Fruit fly (Drosophila melanogaster): ENCODE measurements around the gene Sec61alpha.

Sec61alpha gene

DNA sequence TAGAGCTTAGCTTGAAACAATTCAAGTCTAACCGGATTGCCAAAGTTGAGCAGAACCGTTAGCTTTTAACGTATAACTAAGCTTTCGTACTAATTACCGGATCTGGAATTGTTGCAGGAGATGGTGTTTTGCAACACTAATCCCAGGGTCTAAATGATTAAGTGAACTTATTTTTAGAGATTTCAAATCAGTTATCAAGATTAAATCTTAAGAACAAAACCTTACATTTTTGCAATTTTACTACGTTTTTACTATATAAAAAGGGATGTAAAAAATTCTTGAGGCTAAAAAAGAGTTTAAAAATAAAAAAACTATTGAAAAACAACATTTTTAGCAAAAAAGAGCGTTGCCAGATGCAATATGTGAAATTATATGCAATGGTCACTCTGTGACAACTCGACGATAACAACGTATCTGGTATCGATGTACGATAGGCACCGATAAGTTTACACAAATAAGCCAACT lies 8.3 kb upstream of the Sec61alpha start, which contains the start of the genes KFase and epsilonCOP (continued):
- peak; percentile 67 for TF ChIP-seq CG3919 (GFP tag; optimal IDR thresholded peaks at IDR 0.05)
- no peak for TF ChIP-seq Eip75B (GFP tag; optimal IDR thresholded peaks at IDR 0.05)
- TF ChIP-seq Hr38 (GFP tag; optimal IDR thresholded peaks at IDR 0.05): no peak
- no peak for TF ChIP-seq CG4318 (GFP tag; optimal IDR thresholded peaks at IDR 0.05)
- TF ChIP-seq OdsH (GFP tag; optimal IDR thresholded peaks at IDR 0.05): peak; percentile 59
- TF ChIP-seq Smox (GFP tag; optimal IDR thresholded peaks at IDR 0.05): no peak
- peak; percentile 19 for TF ChIP-seq CG32006 (GFP tag; optimal IDR thresholded peaks at IDR 0.05)
- TF ChIP-seq Eip78C (GFP tag): peak; percentile 84
- no peak for TF ChIP-seq ss (GFP tag; optimal IDR thresholded peaks at IDR 0.05)
- peak; percentile 64 for TF ChIP-seq cyc (GFP tag; optimal IDR thresholded peaks at IDR 0.05)
- TF ChIP-seq CG31627 (GFP tag; optimal IDR thresholded peaks at IDR 0.05): peak; percentile 50
- TF ChIP-seq Met (GFP tag; optimal IDR thresholded peaks at IDR 0.05): no peak
- no peak for TF ChIP-seq CG9139 (GFP tag; optimal IDR thresholded peaks at IDR 0.05)
- no peak for TF ChIP-seq CG8119 (GFP tag; IDR thresholded peaks at IDR 0.05)
- no peak for TF ChIP-seq CG7368 (GFP tag; optimal IDR thresholded peaks at IDR 0.05)
- peak; percentile 63 for TF ChIP-seq esn (GFP tag; optimal IDR thresholded peaks at IDR 0.05)
- TF ChIP-seq CG8632 (GFP tag; optimal IDR thresholded peaks at IDR 0.05): peak; percentile 2
- no peak for TF ChIP-seq CG8319 (GFP tag; optimal IDR thresholded peaks at IDR 0.05)
- peak; percentile 57 for TF ChIP-seq Hr39 (GFP tag; optimal IDR thresholded peaks at IDR 0.05)

DNA sequence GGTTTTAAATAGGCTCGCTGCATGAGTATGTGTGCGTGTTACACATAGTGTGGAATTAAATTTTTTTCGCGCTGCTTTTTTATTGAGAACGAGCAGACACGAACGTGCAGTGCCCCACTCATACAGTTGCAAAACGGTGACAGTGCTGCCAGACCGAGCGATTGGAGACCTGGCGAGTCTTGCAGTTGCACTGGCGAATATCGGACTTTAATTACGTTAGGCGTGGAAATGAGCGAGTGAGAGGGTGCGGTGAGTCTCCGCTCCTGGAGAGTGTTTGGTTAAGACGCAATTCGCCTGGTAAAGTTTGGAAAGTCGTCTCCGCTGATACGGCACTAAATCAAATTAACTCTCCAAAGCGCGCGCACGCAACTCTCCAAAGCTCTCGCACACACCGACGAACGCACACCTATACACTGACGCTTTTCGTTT lies 949 bp upstream of the Sec61alpha start:
- no peak for TF ChIP-seq CG10631 (GFP tag; optimal IDR thresholded peaks at IDR 0.05)
- TF ChIP-seq Eip78C (GFP tag): peak; percentile 80
- no peak for TF ChIP-seq CG3032 (tag; optimal IDR thresholded peaks at IDR 0.05)
- no peak for TF ChIP-seq CG8632 (GFP tag; optimal IDR thresholded peaks at IDR 0.05)
- 0 out of 2 replicates have a peak, but pooled peaks have one; percentile 23 for TF ChIP-seq CG15336 (GFP tag; IDR thresholded peaks at IDR 0.05)
- no peak for TF ChIP-seq Sox15 (GFP tag; optimal IDR thresholded peaks at IDR 0.05)
- peak; percentile 4 for TF ChIP-seq Lpt (GFP tag; optimal IDR thresholded peaks at IDR 0.05)
- TF ChIP-seq CG1621 (tag; optimal IDR thresholded peaks at IDR 0.05): peak; percentile 31
- no peak for TF ChIP-seq Blimp-1 (GFP tag; optimal IDR thresholded peaks at IDR 0.05)
- peak; percentile 62; the same call in 2 of the 3 replicates for TF ChIP-seq CG6163 (GFP tag; IDR thresholded peaks at IDR 0.05)
- TF ChIP-seq acj6 (GFP tag; optimal IDR thresholded peaks at IDR 0.05): no peak
- TF ChIP-seq fd59A (GFP tag; optimal IDR thresholded peaks at IDR 0.05): no peak
- TF ChIP-seq svp (GFP tag): no peak
- no peak for TF ChIP-seq Met (GFP tag; optimal IDR thresholded peaks at IDR 0.05)
- no peak for TF ChIP-seq CG31627 (GFP tag; optimal IDR thresholded peaks at IDR 0.05)
- no peak for TF ChIP-seq CG16779 (tag; optimal IDR thresholded peaks at IDR 0.05)
- TF ChIP-seq fkh (GFP tag; optimal IDR thresholded peaks at IDR 0.05): peak; percentile 53
- peak; percentile 24; the same call in 1 of the 2 replicates for TF ChIP-seq Gug (GFP tag; IDR thresholded peaks at IDR 0.05)
- TF ChIP-seq CG11294 (GFP tag; IDR thresholded peaks at IDR 0.05): no peak
- no peak for TF ChIP-seq topi (GFP tag; optimal IDR thresholded peaks at IDR 0.05)
- no peak for TF ChIP-seq CG6792 (GFP tag; optimal IDR thresholded peaks at IDR 0.05)
- TF ChIP-seq CG3919 (GFP tag; optimal IDR thresholded peaks at IDR 0.05): no peak
- TF ChIP-seq OdsH (GFP tag; optimal IDR thresholded peaks at IDR 0.05): no peak
- TF ChIP-seq CG6808 (GFP tag; optimal IDR thresholded peaks at IDR 0.05): no peak
- no peak for TF ChIP-seq CG9139 (GFP tag; optimal IDR thresholded peaks at IDR 0.05)
- TF ChIP-seq Smox (GFP tag; optimal IDR thresholded peaks at IDR 0.05): no peak
- no peak for TF ChIP-seq Ets96B (tag; optimal IDR thresholded peaks at IDR 0.05)
- no peak for TF ChIP-seq CG7368 (GFP tag; optimal IDR thresholded peaks at IDR 0.05)
- no peak for TF ChIP-seq CG34406 (GFP tag; optimal IDR thresholded peaks at IDR 0.05)
- no peak for TF ChIP-seq achi (GFP tag; optimal IDR thresholded peaks at IDR 0.05)
- TF ChIP-seq CG11762 (GFP tag; optimal IDR thresholded peaks at IDR 0.05; ENCODE audit: insufficient read depth): no peak
- TF ChIP-seq CG10669 (GFP tag; optimal IDR thresholded peaks at IDR 0.05): no peak
- no peak for TF ChIP-seq pdm3 (GFP tag; optimal IDR thresholded peaks at IDR 0.05)
- no peak for TF ChIP-seq Eip93F (GFP tag; optimal IDR thresholded peaks at IDR 0.05)
- TF ChIP-seq vri (GFP tag; optimal IDR thresholded peaks at IDR 0.05): no peak
- TF ChIP-seq spab (GFP tag; optimal IDR thresholded peaks at IDR 0.05): no peak
- no peak for TF ChIP-seq Hr4 (GFP tag; optimal IDR thresholded peaks at IDR 0.05)
- TF ChIP-seq salr (GFP tag; optimal IDR thresholded peaks at IDR 0.05): no peak
- TF ChIP-seq Ets21C (GFP tag; optimal IDR thresholded peaks at IDR 0.05): no peak
- peak in 1 of 2 experiments; percentile 21 for TF ChIP-seq ss (GFP tag; optimal IDR thresholded peaks at IDR 0.05)
- no peak for TF ChIP-seq net (GFP tag; optimal IDR thresholded peaks at IDR 0.05)
